Fruit fly (Drosophila melanogaster): ENCODE measurements around the gene mRpL20.

Gene mRpL20

DNA sequence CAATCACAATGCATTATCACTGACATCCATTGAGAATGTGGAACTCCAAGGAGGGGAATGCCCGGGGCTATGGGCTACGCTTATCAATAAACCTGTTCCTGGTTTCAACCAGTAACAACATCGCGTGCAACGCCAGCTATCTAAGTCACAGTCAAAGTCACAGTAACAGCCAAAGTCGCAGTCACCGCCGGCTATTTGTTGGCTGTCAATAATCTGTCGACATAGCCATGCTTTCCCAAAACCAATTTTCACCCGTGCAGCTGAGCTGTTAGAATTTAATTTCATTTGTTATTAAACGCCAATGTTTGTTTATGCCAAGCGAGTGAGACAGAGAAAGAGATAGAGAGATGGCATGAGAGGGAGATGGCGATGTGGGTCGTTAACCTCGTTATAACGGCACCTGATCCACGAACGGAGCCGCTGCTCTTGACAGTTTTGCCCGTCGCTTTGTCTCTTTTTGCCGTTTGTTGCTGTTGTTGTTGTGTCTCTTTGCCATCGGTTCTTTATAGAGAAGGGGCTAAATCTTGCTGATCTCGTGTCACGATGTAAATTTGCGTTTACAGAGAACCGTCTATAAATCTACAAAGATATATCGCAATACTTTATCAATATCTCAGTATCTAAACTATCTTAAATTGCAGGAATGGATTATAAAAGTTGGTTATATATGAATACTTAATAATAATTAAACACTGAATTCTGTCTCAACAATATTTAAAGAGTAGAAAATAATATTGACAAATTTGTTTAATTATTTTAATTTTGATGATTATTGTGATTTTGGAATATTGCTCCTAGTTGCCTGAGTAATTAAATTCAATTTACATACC lies 14.6 kb upstream of the mRpL20 start:
- TF ChIP-seq ovo (GFP tag; optimal IDR thresholded peaks at IDR 0.05) (peak; percentile 66), Mnt (GFP tag; optimal IDR thresholded peaks at IDR 0.05) (no peak)

DNA sequence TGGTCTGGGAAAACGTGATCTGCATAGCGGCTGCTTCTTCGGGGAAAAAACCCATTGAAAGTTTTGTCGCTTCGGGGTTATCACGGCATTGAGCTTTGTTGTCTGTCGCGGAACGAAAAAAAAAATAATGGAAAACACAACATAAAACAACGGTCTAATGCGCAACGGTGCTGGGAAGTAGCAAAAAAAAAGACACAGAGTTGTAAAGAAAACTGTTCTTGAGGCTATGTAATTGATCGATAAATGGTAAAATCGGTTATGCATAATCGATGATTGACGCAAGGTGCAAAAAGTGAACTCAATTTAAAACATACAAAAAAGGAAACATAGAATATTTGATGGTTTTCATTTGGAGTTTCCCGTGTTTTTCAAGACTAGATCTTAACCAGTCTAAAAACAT lies 13.7 kb upstream of the mRpL20 start:
- no peak for TF ChIP-seq cic (GFP tag; optimal IDR thresholded peaks at IDR 0.05)
- TF ChIP-seq CG5204 (GFP tag; optimal IDR thresholded peaks at IDR 0.05), result no peak
- TF ChIP-seq toe (GFP tag; optimal IDR thresholded peaks at IDR 0.05), result no peak
- no peak for TF ChIP-seq CG1620 (GFP tag; optimal IDR thresholded peaks at IDR 0.05)
- no peak for TF ChIP-seq bab1 (GFP tag; optimal IDR thresholded peaks at IDR 0.05)
- TF ChIP-seq ovo (GFP tag; optimal IDR thresholded peaks at IDR 0.05), result no peak
- TF ChIP-seq CG7101 (tag; optimal IDR thresholded peaks at IDR 0.05), result no peak
- no peak for TF ChIP-seq Crg-1 (GFP tag; optimal IDR thresholded peaks at IDR 0.05)
- no peak for TF ChIP-seq CG11617 (GFP tag; optimal IDR thresholded peaks at IDR 0.05)
- TF ChIP-seq CG14711 (tag; optimal IDR thresholded peaks at IDR 0.05), result no peak
- TF ChIP-seq CG33017 (tag; optimal IDR thresholded peaks at IDR 0.05), result no peak
- TF ChIP-seq Clk (GFP tag; optimal IDR thresholded peaks at IDR 0.05), result no peak
- TF ChIP-seq Mnt (GFP tag; optimal IDR thresholded peaks at IDR 0.05), result no peak
- TF ChIP-seq cnc (optimal IDR thresholded peaks at IDR 0.05), result no peak
- TF ChIP-seq kay (GFP tag; ENCODE audit: borderline replicate concordance), result no peak
- TF ChIP-seq tj (GFP tag; optimal IDR thresholded peaks at IDR 0.05), result no peak
- no peak for TF ChIP-seq CG12768 (GFP tag; optimal IDR thresholded peaks at IDR 0.05)
- no peak for TF ChIP-seq pad (GFP tag; optimal IDR thresholded peaks at IDR 0.05)
- no peak for TF ChIP-seq CG7045 (GFP tag; optimal IDR thresholded peaks at IDR 0.05)
- no peak for TF ChIP-seq Hr96 (GFP tag; optimal IDR thresholded peaks at IDR 0.05)

DNA sequence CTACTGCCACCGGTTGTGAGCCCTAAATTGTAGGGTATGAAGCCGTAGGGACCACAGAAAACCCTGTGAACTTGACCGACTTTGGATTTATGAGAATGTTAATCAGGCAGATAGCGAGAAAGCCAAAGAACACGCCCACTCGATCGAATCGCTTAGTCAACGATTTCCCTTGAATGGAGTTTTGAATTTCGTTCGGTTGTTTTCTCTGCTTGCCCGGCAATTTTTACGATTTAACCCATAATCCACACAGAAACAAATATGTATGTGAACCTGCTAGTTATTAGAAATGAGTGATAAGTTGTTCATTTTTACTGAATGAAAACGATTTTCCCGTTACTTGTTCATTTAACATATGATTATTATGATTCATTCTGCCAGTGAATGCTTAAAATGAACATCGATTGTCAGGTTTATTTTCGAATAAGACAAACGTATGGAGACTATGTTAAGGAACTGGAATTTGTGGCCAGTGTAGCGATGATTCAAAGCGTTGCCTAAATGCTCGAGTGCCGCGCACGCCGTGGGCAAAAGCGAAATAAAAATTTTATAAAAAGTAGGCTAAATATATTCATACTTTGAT lies 12.5 kb upstream of the mRpL20 start:
- TF ChIP-seq tj (GFP tag; optimal IDR thresholded peaks at IDR 0.05) (peak; percentile 90), Clk (GFP tag; optimal IDR thresholded peaks at IDR 0.05) (no peak), bab1 (GFP tag; optimal IDR thresholded peaks at IDR 0.05) (peak; percentile 36)

DNA sequence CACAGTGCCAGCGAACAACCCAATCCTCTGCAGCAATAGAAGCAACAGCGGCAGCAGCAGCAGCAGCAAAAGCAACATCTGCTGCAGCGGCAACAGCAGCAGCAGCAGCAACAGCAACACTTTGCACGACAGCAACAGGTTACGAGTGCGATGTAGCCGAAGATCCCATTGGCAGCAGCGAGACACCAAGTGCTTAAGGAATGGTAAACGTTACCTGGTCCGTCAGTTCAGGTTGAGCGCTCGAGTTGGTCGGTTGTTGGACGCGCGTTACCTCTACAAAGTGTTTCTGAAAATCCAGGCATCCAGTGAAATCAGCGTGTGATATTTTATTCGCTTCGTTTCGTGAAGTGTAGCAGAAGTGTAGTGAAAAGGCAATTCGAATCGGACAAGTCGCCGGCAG lies 11.1 kb upstream of the mRpL20 start, which contains the start of gene CG17672:
TSS of gene CG17672 (plus strand) at position 223 of the 400 bp plus-strand sequence.
- TF ChIP-seq CG5204 (GFP tag; optimal IDR thresholded peaks at IDR 0.05) (no peak), CG7101 (tag; optimal IDR thresholded peaks at IDR 0.05) (no peak), CG33017 (tag; optimal IDR thresholded peaks at IDR 0.05) (no peak), bab1 (GFP tag; optimal IDR thresholded peaks at IDR 0.05) (no peak), CG14711 (tag; optimal IDR thresholded peaks at IDR 0.05) (no peak)

DNA sequence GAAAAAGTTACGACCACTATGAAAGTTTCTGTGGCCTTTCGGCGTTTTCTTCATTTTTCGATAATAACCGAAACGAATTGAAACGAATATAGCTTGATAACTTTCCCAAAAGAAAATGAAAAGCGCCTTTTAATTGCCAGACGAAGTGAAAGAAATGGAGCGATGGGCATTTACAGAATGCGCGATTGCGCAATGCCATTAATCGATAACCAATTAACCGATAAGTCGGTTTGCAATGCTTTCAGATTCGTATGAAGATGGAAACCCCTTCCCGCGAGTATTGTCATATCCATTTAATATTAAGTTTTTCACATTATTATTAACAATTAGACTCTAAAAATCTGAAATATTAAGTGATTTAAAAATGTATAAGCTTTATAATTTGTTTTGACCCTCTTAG lies 9.7 kb upstream of the mRpL20 start:
- no peak for TF ChIP-seq CG1620 (GFP tag; optimal IDR thresholded peaks at IDR 0.05)
- no peak for TF ChIP-seq CG11617 (GFP tag; optimal IDR thresholded peaks at IDR 0.05)
- no peak for TF ChIP-seq pad (GFP tag; optimal IDR thresholded peaks at IDR 0.05)
- no peak for TF ChIP-seq CG14711 (tag; optimal IDR thresholded peaks at IDR 0.05)
- TF ChIP-seq CG12768 (GFP tag; optimal IDR thresholded peaks at IDR 0.05), result no peak
- TF ChIP-seq tj (GFP tag; optimal IDR thresholded peaks at IDR 0.05), result no peak
- no peak for TF ChIP-seq Mnt (GFP tag; optimal IDR thresholded peaks at IDR 0.05)
- TF ChIP-seq toe (GFP tag; optimal IDR thresholded peaks at IDR 0.05), result no peak
- no peak for TF ChIP-seq Crg-1 (GFP tag; optimal IDR thresholded peaks at IDR 0.05)
- TF ChIP-seq CG7045 (GFP tag; optimal IDR thresholded peaks at IDR 0.05), result no peak
- no peak for TF ChIP-seq CG33017 (tag; optimal IDR thresholded peaks at IDR 0.05)
- no peak for TF ChIP-seq ovo (GFP tag; optimal IDR thresholded peaks at IDR 0.05)
- no peak for TF ChIP-seq cnc (optimal IDR thresholded peaks at IDR 0.05)
- no peak for TF ChIP-seq Hr96 (GFP tag; optimal IDR thresholded peaks at IDR 0.05)

DNA sequence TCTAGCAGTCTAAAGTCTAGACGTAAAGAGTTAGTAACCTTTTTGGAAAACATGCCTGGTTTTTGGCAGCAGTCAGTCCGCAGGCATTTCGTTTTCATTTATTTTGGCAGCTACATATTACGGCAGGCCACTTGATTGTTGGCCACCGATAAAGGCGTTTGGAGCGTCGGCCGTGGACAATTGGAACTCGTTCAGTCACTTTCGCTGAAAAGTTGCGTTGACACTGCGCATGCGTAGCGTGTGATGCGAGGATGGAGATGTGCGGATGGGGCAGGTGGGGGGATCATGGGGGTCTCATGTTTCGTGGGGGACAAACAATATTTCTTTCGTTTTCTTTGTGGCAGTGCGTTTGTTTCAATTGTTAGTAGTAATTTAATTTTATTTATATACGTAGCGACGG lies 9.2 kb upstream of the mRpL20 start:
- no peak for TF ChIP-seq CG12768 (GFP tag; optimal IDR thresholded peaks at IDR 0.05)

DNA sequence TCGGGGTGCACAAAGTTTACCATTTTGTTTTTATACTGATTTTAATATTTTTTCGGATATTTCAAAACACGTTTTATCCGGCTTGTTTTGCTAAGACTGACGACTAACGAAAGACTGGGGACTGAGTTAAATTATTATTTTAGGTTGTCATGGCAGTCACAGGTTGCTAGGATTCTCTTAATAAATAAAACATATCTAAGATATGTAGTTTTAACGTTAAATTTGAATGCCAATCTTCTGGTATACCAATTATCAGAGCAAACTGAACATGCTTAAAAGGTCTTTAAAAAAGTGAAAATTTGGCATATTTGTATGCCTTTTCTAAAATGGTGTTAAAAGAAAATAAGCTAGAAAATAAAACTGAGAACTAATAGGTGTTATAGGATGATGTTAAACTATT lies 8.7 kb upstream of the mRpL20 start, which contains the start of gene Zmynd10:
TSS of gene Zmynd10 (minus strand) at position 101 of the 400 bp plus-strand sequence.
- TF ChIP-seq CG14711 (tag; optimal IDR thresholded peaks at IDR 0.05), result no peak
- peak; percentile 43 for TF ChIP-seq kay (GFP tag; ENCODE audit: borderline replicate concordance)
- TF ChIP-seq CG1620 (GFP tag; optimal IDR thresholded peaks at IDR 0.05), result no peak

Data from whole organism, adult.